Fruit fly (Drosophila melanogaster): ENCODE results near the gene Hr39.

DNA sequence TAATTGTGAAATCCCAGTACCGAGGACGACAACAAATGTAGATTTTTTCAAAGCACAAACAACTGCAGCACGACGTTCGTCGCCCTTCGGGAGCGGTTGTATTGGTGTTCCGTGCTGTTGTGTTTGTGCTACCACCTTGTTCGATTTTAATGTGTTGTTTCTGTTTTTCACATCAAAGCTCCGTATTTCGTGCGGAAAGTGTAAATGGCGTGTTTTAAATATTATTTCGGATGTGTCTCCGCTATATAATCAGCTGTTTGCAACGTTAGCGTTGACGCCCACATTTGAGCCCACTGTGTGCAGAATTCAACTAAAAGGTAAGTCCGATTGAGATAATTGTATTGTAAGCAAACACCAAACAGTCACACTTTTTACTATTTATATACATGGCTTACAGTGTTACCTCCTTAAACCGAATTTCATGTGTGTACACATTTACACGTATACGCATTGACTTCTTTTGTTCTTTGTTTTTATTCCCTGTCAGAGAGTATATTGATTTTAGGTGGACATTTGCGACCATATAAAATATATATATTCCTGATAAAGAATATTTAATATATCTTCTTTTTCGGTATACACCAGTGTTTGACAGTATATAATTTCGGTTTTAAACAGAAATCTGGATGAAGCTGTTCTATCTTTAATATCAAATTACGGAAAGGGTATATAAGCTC is 26.6 kb downstream of the Hr39 start:
- TF ChIP-seq pan (optimal IDR thresholded peaks at IDR 0.05) (no peak), psq (optimal IDR thresholded peaks at IDR 0.05) (no peak), EcR (GFP tag; optimal IDR thresholded peaks at IDR 0.05) (no peak), usp (GFP tag; optimal IDR thresholded peaks at IDR 0.05) (no peak)

All from whole organism.